Worm (Caenorhabditis elegans): Measurements from ENCODE around the gene gar-2.

- no peak for TF ChIP-seq ama-1 (optimal IDR thresholded peaks at IDR 0.05)
- no peak for TF ChIP-seq aly-1 (tag; optimal IDR thresholded peaks at IDR 0.05)
- no peak for TF ChIP-seq hmg-4 (GFP tag; optimal IDR thresholded peaks at IDR 0.05)
- TF ChIP-seq ceh-13 (GFP tag; optimal IDR thresholded peaks at IDR 0.05), result no peak
- no peak for TF ChIP-seq flt-1 (GFP tag; IDR thresholded peaks at IDR 0.05)
- no peak for TF ChIP-seq tbx-11 (GFP tag; IDR thresholded peaks at IDR 0.05)
- no peak for TF ChIP-seq ets-7 (tag; optimal IDR thresholded peaks at IDR 0.05)
- TF ChIP-seq tra-4 (tag; optimal IDR thresholded peaks at IDR 0.05), result no peak
- TF ChIP-seq sea-1 (GFP tag; conservative IDR thresholded peaks at IDR 0.05), result no peak
- no peak for TF ChIP-seq B0310.2 (tag; optimal IDR thresholded peaks at IDR 0.05)
- TF ChIP-seq scrt-1 (GFP tag; IDR thresholded peaks at IDR 0.05), result no peak
- TF ChIP-seq F13C5.2 (tag; optimal IDR thresholded peaks at IDR 0.05), result no peak
- TF ChIP-seq hnd-1 (tag; optimal IDR thresholded peaks at IDR 0.05), result no peak
- TF ChIP-seq pes-1 (GFP tag; IDR thresholded peaks at IDR 0.05), result no peak
These were observed 30.8 kb downstream of the gar-2 start, which contains the start of gene let-767 for ce11 chrIII:6339919-6340434.

All from whole organism, early embryonic.